Worm (Caenorhabditis elegans) whole organism, early embryonic: ENCODE results near the gene K02E11.4.

Experiments
- ama-1 ChIP-seq: fragments of 150-350 bp; optimal IDR thresholded peaks from 2 replicates; lab custom pipeline; 2014
- ceh-13 ChIP-seq: fragments of 200-800 bp; sonication (Bioruptor generic); optimal IDR thresholded peaks from 2 replicates; lab custom pipeline; 2018; ENCODE audit warnings: mild to moderate bottlenecking, missing genetic modification characterization, missing compliant biosample characterization
- ets-7 ChIP-seq: sonication (generic microtip); optimal IDR thresholded peaks from 2 replicates; lab custom pipeline; 2016; ENCODE audit warnings: missing genotype, missing genetic modification characterization, missing compliant biosample characterization
- hmg-4 ChIP-seq: fragments of 200-800 bp; sonication (Bioruptor generic); optimal IDR thresholded peaks from 2 replicates; lab custom pipeline; 2018; ENCODE audit warnings: mild to moderate bottlenecking, missing genetic modification characterization, missing compliant biosample characterization
- scrt-1 ChIP-seq: fragments of 200-800 bp; sonication (Bioruptor generic); IDR thresholded peaks from 2 replicates; pipeline ENCODE4 v1.3.6; 2022; ENCODE audit warnings: missing genetic modification characterization, missing compliant biosample characterization

DNA sequence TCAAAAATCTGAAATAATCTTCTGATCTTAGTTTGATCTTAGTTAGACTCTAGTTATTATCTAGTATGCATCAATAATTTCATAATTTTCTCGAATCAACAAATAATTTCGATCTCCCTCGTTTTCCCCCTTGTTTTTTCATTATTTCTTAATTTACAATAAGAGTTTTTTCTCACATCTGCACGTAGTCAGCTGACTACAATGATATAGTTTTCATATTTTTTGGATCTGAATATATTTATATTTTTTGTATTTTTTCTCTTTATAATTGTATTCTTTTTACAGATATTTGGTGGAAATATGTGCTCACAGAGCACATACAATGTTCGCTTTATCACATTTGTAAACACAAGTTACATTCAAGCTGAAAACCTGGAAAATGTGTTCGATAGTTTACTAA, 4.0 kb downstream of the K02E11.4 start, which contains the start of gene sre-7:
- TF ChIP-seq ama-1 (lab: Kevin White, UChicago) (no peak), ceh-13 (GFP tag; lab: Kevin White, UChicago) (no peak), ets-7 (tag; lab: Kevin White, UChicago) (no peak), scrt-1 (GFP tag; lab: Robert Waterston, UW) (no peak), hmg-4 (GFP tag; lab: Kevin White, UChicago) (no peak)
